Fruit fly (Drosophila melanogaster): Measurements from ENCODE around the gene stg.

Gene stg

dm6 chr3R:29213416-29213815 is 42.2 kb downstream of the stg start:
- TF ChIP-seq usp (GFP tag; optimal IDR thresholded peaks at IDR 0.05) = no peak
- no peak for TF ChIP-seq Rel (GFP tag; optimal IDR thresholded peaks at IDR 0.05)
- no peak for TF ChIP-seq Rel (tag; optimal IDR thresholded peaks at IDR 0.05)
- no peak for TF ChIP-seq sage (GFP tag; optimal IDR thresholded peaks at IDR 0.05)
- TF ChIP-seq Mio (GFP tag; optimal IDR thresholded peaks at IDR 0.05) = no peak
- no peak for TF ChIP-seq Vsx2 (GFP tag; optimal IDR thresholded peaks at IDR 0.05; ENCODE audit: partially characterized antibody)
- TF ChIP-seq dmrt93B (GFP tag; optimal IDR thresholded peaks at IDR 0.05) = no peak
- TF ChIP-seq fru (GFP tag; optimal IDR thresholded peaks at IDR 0.05) = no peak
- TF ChIP-seq Hr78 (GFP tag; optimal IDR thresholded peaks at IDR 0.05) = no peak
- TF ChIP-seq pan (optimal IDR thresholded peaks at IDR 0.05) = no peak
- no peak for TF ChIP-seq CrebA (GFP tag; optimal IDR thresholded peaks at IDR 0.05; ENCODE audit: borderline replicate concordance)
- no peak for TF ChIP-seq Dif (GFP tag; optimal IDR thresholded peaks at IDR 0.05; ENCODE audit: partially characterized antibody)
- TF ChIP-seq Hr83 (GFP tag; optimal IDR thresholded peaks at IDR 0.05; ENCODE audit: poor library complexity, severe bottlenecking) = no peak
- no peak for TF ChIP-seq GATAd (GFP tag; optimal IDR thresholded peaks at IDR 0.05)
- no peak for TF ChIP-seq psq (GFP tag; optimal IDR thresholded peaks at IDR 0.05)
- no peak for TF ChIP-seq N (GFP tag; optimal IDR thresholded peaks at IDR 0.05)
- no peak for TF ChIP-seq lola (GFP tag; optimal IDR thresholded peaks at IDR 0.05)
- no peak for TF ChIP-seq jim (GFP tag; optimal IDR thresholded peaks at IDR 0.05)

dm6 chr3R:29212534-29212933 is 43.1 kb downstream of the stg start:
- TF ChIP-seq sage (GFP tag; optimal IDR thresholded peaks at IDR 0.05) = no peak
- no peak for TF ChIP-seq CrebA (GFP tag; optimal IDR thresholded peaks at IDR 0.05; ENCODE audit: borderline replicate concordance)
- no peak for TF ChIP-seq dsf (GFP tag; optimal IDR thresholded peaks at IDR 0.05; ENCODE audit: borderline replicate concordance)
- no peak for TF ChIP-seq Dif (GFP tag; optimal IDR thresholded peaks at IDR 0.05; ENCODE audit: partially characterized antibody)
- no peak for TF ChIP-seq tai (GFP tag; optimal IDR thresholded peaks at IDR 0.05)
- TF ChIP-seq Dfd (GFP tag; optimal IDR thresholded peaks at IDR 0.05) = peak; percentile 89
- no peak for TF ChIP-seq rgr (GFP tag; optimal IDR thresholded peaks at IDR 0.05)
- no peak for TF ChIP-seq dl (GFP tag; optimal IDR thresholded peaks at IDR 0.05; ENCODE audit: insufficient read depth in 1 of 2, partially characterized antibody in 2 of 2)

- TF ChIP-seq dsf (GFP tag; optimal IDR thresholded peaks at IDR 0.05; ENCODE audit: borderline replicate concordance) = no peak
- no peak for TF ChIP-seq brk (GFP tag; optimal IDR thresholded peaks at IDR 0.05)
- no peak for TF ChIP-seq Dfd (GFP tag; optimal IDR thresholded peaks at IDR 0.05)
- no peak for TF ChIP-seq usp (GFP tag; optimal IDR thresholded peaks at IDR 0.05)
- no peak for TF ChIP-seq Jra (GFP tag; optimal IDR thresholded peaks at IDR 0.05)
- no peak for TF ChIP-seq foxo (GFP tag; optimal IDR thresholded peaks at IDR 0.05)
- no peak for TF ChIP-seq N (GFP tag; optimal IDR thresholded peaks at IDR 0.05)
- no peak for TF ChIP-seq Vsx2 (GFP tag; optimal IDR thresholded peaks at IDR 0.05; ENCODE audit: partially characterized antibody)
- TF ChIP-seq CG32264 (GFP tag; optimal IDR thresholded peaks at IDR 0.05) = no peak
Measured at dm6 chr3R:29211702-29212101, 43.9 kb downstream of the stg start.

- TF ChIP-seq sv (GFP tag; optimal IDR thresholded peaks at IDR 0.05) (no peak), h (GFP tag; optimal IDR thresholded peaks at IDR 0.05) (peak; percentile 29), Hr83 (GFP tag; optimal IDR thresholded peaks at IDR 0.05; ENCODE audit: poor library complexity, severe bottlenecking) (peak; percentile 43), dl (GFP tag; optimal IDR thresholded peaks at IDR 0.05; ENCODE audit: insufficient read depth in 1 of 2, partially characterized antibody in 2 of 2) (no peak), Mio (GFP tag; optimal IDR thresholded peaks at IDR 0.05) (no peak), tai (GFP tag; optimal IDR thresholded peaks at IDR 0.05) (no peak), Jra (GFP tag; optimal IDR thresholded peaks at IDR 0.05) (peak; percentile 5), usp (GFP tag; optimal IDR thresholded peaks at IDR 0.05) (no peak), CG32264 (GFP tag; optimal IDR thresholded peaks at IDR 0.05) (no peak), fru (GFP tag; optimal IDR thresholded peaks at IDR 0.05) (peak; percentile 30), woc (GFP tag; optimal IDR thresholded peaks at IDR 0.05) (peak; percentile 21), HLH106 (tag; optimal IDR thresholded peaks at IDR 0.05) (peak; percentile 17), Sp1 (GFP tag; optimal IDR thresholded peaks at IDR 0.05) (peak; percentile 53), OdsH (GFP tag; optimal IDR thresholded peaks at IDR 0.05) (no peak), Vsx2 (GFP tag; optimal IDR thresholded peaks at IDR 0.05; ENCODE audit: partially characterized antibody) (peak; percentile 38), Rel (GFP tag; optimal IDR thresholded peaks at IDR 0.05) (peak; percentile 91), Rel (tag; optimal IDR thresholded peaks at IDR 0.05) (peak; percentile 93), Abd-B (GFP tag; optimal IDR thresholded peaks at IDR 0.05) (no peak), Dfd (GFP tag; optimal IDR thresholded peaks at IDR 0.05) (no peak), Hr78 (GFP tag; optimal IDR thresholded peaks at IDR 0.05) (no peak), foxo (GFP tag; optimal IDR thresholded peaks at IDR 0.05) (peak; percentile 4 to 16), Hnf4 (GFP tag; optimal IDR thresholded peaks at IDR 0.05) (no peak), dsf (GFP tag; optimal IDR thresholded peaks at IDR 0.05; ENCODE audit: borderline replicate concordance) (no peak), CG9705 (GFP tag; optimal IDR thresholded peaks at IDR 0.05) (no peak), CrebA (GFP tag; optimal IDR thresholded peaks at IDR 0.05; ENCODE audit: borderline replicate concordance) (no peak), lola (GFP tag; optimal IDR thresholded peaks at IDR 0.05) (no peak), br (GFP tag; optimal IDR thresholded peaks at IDR 0.05) (peak; percentile 36), brk (GFP tag; optimal IDR thresholded peaks at IDR 0.05) (peak; percentile 9), Dif (GFP tag; optimal IDR thresholded peaks at IDR 0.05; ENCODE audit: partially characterized antibody) (peak; percentile 59), ey (GFP tag; optimal IDR thresholded peaks at IDR 0.05) (peak; percentile 49), rgr (GFP tag; optimal IDR thresholded peaks at IDR 0.05) (no peak), psq (GFP tag; optimal IDR thresholded peaks at IDR 0.05) (peak; percentile 74), jim (GFP tag; optimal IDR thresholded peaks at IDR 0.05) (peak; percentile 77)
Measured at dm6 chr3R:29210542-29211393, 44.8 kb downstream of the stg start.
